Fruit fly (Drosophila melanogaster) whole organism, embryonic: ENCODE measurements around the gene CG9498.

Experiments used
- CG11247 ChIP-seq: fragments of 200-800 bp; sonication (Bioruptor generic); IDR thresholded peaks from 2 replicates; pipeline ENCODE4 v1.3.6; 2022; ENCODE audit warnings: missing biosample characterization, missing genetic modification characterization
- CG12155 ChIP-seq: fragments of 200-800 bp; sonication (Bioruptor generic); optimal IDR thresholded peaks from 3 replicates; lab custom pipeline; 2016; ENCODE audit warnings: missing biosample characterization, missing genetic modification characterization
- CG1233 ChIP-seq: fragments of 200-800 bp; sonication (Bioruptor generic); optimal IDR thresholded peaks from 4 replicates; lab custom pipeline; 2018; ENCODE audit warnings: missing biosample characterization, mild to moderate bottlenecking, missing genetic modification characterization
- CG12391 ChIP-seq: fragments of 200-800 bp; sonication (Bioruptor generic); optimal IDR thresholded peaks from 3 replicates; lab custom pipeline; 2018; ENCODE audit warnings: missing biosample characterization, mild to moderate bottlenecking, missing genetic modification characterization, moderate library complexity
- CG12942 ChIP-seq: fragments of 200-800 bp; sonication (Bioruptor generic); optimal IDR thresholded peaks from 3 replicates; lab custom pipeline; 2016; ENCODE audit warnings: missing biosample characterization, missing genetic modification characterization
- CG14014 ChIP-seq: fragments of 200-800 bp; sonication (Bioruptor generic); IDR thresholded peaks from 2 replicates; pipeline ENCODE4 v1.3.6; 2022; ENCODE audit warnings: missing biosample characterization, missing genetic modification characterization
- CG1603 ChIP-seq: fragments of 200-800 bp; sonication (Bioruptor generic); optimal IDR thresholded peaks from 2 replicates; lab custom pipeline; 2019; ENCODE audit warnings: missing biosample characterization, mild to moderate bottlenecking, missing genetic modification characterization, moderate library complexity
- CG16863 ChIP-seq: fragments of 200-800 bp; sonication (Bioruptor generic); optimal IDR thresholded peaks from 3 replicates; lab custom pipeline; 2016; ENCODE audit warnings: missing biosample characterization, missing genetic modification characterization
- CG17328 ChIP-seq: fragments of 200-800 bp; sonication (Bioruptor generic); IDR thresholded peaks from 2 replicates; pipeline ENCODE4 v1.3.6; 2022; ENCODE audit warnings: missing biosample characterization, missing genetic modification characterization
- CG17385 ChIP-seq: fragments of 200-800 bp; sonication (Bioruptor generic); optimal IDR thresholded peaks from 3 replicates; lab custom pipeline; 2018; ENCODE audit warnings: missing biosample characterization, mild to moderate bottlenecking, missing genetic modification characterization
- CG18476 ChIP-seq: fragments of 200-800 bp; sonication (Bioruptor generic); optimal IDR thresholded peaks from 2 replicates; lab custom pipeline; 2016; ENCODE audit warnings: missing biosample characterization, mild to moderate bottlenecking, missing genetic modification characterization
- CG18619 ChIP-seq: fragments of 200-800 bp; sonication (Bioruptor generic); optimal IDR thresholded peaks from 3 replicates; lab custom pipeline; 2017; ENCODE audit warnings: missing biosample characterization, mild to moderate bottlenecking, missing genetic modification characterization
- CG2120 ChIP-seq: fragments of 200-800 bp; sonication (Bioruptor generic); optimal IDR thresholded peaks from 3 replicates; lab custom pipeline; 2016; ENCODE audit warnings: missing biosample characterization, missing genetic modification characterization
- CG2129 ChIP-seq: fragments of 200-800 bp; sonication (Bioruptor generic); IDR thresholded peaks from 2 replicates; pipeline ENCODE4 v1.3.6; 2022; ENCODE audit warnings: missing biosample characterization, missing genetic modification characterization; ENCODE audit not compliant: partially characterized antibody
- CG33213 ChIP-seq: fragments of 200-800 bp; sonication (Bioruptor generic); optimal IDR thresholded peaks from 3 replicates; lab custom pipeline; 2016; ENCODE audit warnings: missing biosample characterization, missing genetic modification characterization
- CG4424 ChIP-seq: fragments of 200-800 bp; sonication (Bioruptor generic); optimal IDR thresholded peaks from 3 replicates; lab custom pipeline; 2016; ENCODE audit warnings: missing biosample characterization, missing genetic modification characterization
- CG4617 ChIP-seq: fragments of 200-800 bp; sonication (Bioruptor generic); optimal IDR thresholded peaks from 3 replicates; lab custom pipeline; 2016; ENCODE audit warnings: missing biosample characterization, missing genetic modification characterization, borderline replicate concordance
- CG4730 ChIP-seq: fragments of 200-800 bp; sonication (Bioruptor generic); IDR thresholded peaks from 2 replicates; pipeline ENCODE4 v1.3.6; 2022; ENCODE audit warnings: missing biosample characterization, missing genetic modification characterization
- CG5180 ChIP-seq: fragments of 200-800 bp; sonication (Bioruptor generic); optimal IDR thresholded peaks from 3 replicates; lab custom pipeline; 2017; ENCODE audit warnings: missing biosample characterization, missing genetic modification characterization, mild to moderate bottlenecking, moderate library complexity, missing genetic modification reagents
- CG7357 ChIP-seq: fragments of 200-800 bp; sonication (Bioruptor generic); IDR thresholded peaks from 3 replicates; pipeline ENCODE4 v1.3.6; 2022; ENCODE audit warnings: missing biosample characterization, missing genetic modification characterization
- CG7786 ChIP-seq: fragments of 200-800 bp; sonication (Bioruptor generic); optimal IDR thresholded peaks from 2 replicates; lab custom pipeline; 2016; ENCODE audit warnings: missing biosample characterization, missing genetic modification characterization
- CG7963 ChIP-seq: fragments of 200-800 bp; sonication (Bioruptor generic); IDR thresholded peaks from 3 replicates; pipeline ENCODE4 v1.3.6; 2022; ENCODE audit warnings: missing biosample characterization, missing genetic modification characterization; ENCODE audit not compliant: partially characterized antibody
- CG8281 ChIP-seq: fragments of 200-800 bp; sonication (Bioruptor generic); optimal IDR thresholded peaks from 2 replicates; lab custom pipeline; 2018; ENCODE audit warnings: missing biosample characterization, mild to moderate bottlenecking, missing genetic modification characterization, moderate library complexity
- CG9797 ChIP-seq: fragments of 200-800 bp; sonication (Bioruptor generic); optimal IDR thresholded peaks from 3 replicates; lab custom pipeline; 2018; ENCODE audit warnings: missing biosample characterization, mild to moderate bottlenecking, missing genetic modification characterization
- CTCF ChIP-seq: fragments of 200-800 bp; sonication (Bioruptor generic); optimal IDR thresholded peaks from 2 replicates; lab custom pipeline; 2017; ENCODE audit warnings: missing biosample characterization, mild to moderate bottlenecking, missing genetic modification characterization, moderate library complexity
- D ChIP-seq, 2 experiments: fragments of 200-800 bp in 1 of 2; fragments of >200 bp in 1 of 2; sonication (Bioruptor generic) in 1 of 2; optimal IDR thresholded peaks; 2 replicates in 1 of 2; 3 replicates in 1 of 2; lab custom pipeline; 2017; ENCODE audit warnings: mild to moderate bottlenecking in 1 of 2, missing biosample characterization in 1 of 2, missing genetic modification characterization in 1 of 2, missing genetic modification reagents in 1 of 2
- Deaf1 ChIP-seq: fragments of 200-800 bp; optimal IDR thresholded peaks from 3 replicates; lab custom pipeline; 2019; ENCODE audit warnings: missing biosample characterization, mild to moderate bottlenecking, missing genetic modification characterization, moderate library complexity
- Doc2 ChIP-seq: fragments of 200-800 bp; sonication (Bioruptor generic); IDR thresholded peaks from 2 replicates; pipeline ENCODE4 v1.3.6; 2022; ENCODE audit warnings: missing biosample characterization, missing genetic modification characterization
- Elba2 ChIP-seq: fragments of 200-800 bp; sonication (Bioruptor generic); optimal IDR thresholded peaks from 3 replicates; lab custom pipeline; 2016; ENCODE audit warnings: missing biosample characterization, missing genetic modification characterization
- MESR4 ChIP-seq: fragments of 200-800 bp; sonication (Bioruptor generic); optimal IDR thresholded peaks from 2 replicates; lab custom pipeline; 2018; ENCODE audit warnings: missing biosample characterization, mild to moderate bottlenecking, missing genetic modification characterization, moderate library complexity
- Rx ChIP-seq: fragments of 200-800 bp; sonication (Bioruptor generic); IDR thresholded peaks from 2 replicates; pipeline ENCODE4 v1.3.6; 2022; ENCODE audit warnings: missing biosample characterization, missing genetic modification characterization
- Side ChIP-seq: fragments of 200-800 bp; sonication (Bioruptor generic); optimal IDR thresholded peaks from 2 replicates; lab custom pipeline; 2016; ENCODE audit warnings: missing biosample characterization, missing genetic modification characterization
- Sry-β ChIP-seq: fragments of 200-800 bp; sonication (Bioruptor generic); optimal IDR thresholded peaks from 2 replicates; lab custom pipeline; 2018; ENCODE audit warnings: missing biosample characterization, mild to moderate bottlenecking, missing genetic modification characterization, moderate library complexity
- Xrp1 ChIP-seq: fragments of 200-800 bp; sonication (Bioruptor generic); IDR thresholded peaks from 2 replicates; pipeline ENCODE4 v1.3.6; 2022; ENCODE audit warnings: missing biosample characterization, missing genetic modification characterization
- ato ChIP-seq: fragments of 200-800 bp; sonication (Bioruptor generic); IDR thresholded peaks from 2 replicates; pipeline ENCODE4 v1.3.6; 2022; ENCODE audit warnings: missing biosample characterization, missing genetic modification characterization; ENCODE audit not compliant: partially characterized antibody
- bab2 ChIP-seq: fragments of 200-800 bp; sonication (Bioruptor generic); optimal IDR thresholded peaks from 2 replicates; lab custom pipeline; 2016; ENCODE audit warnings: missing biosample characterization, missing genetic modification characterization
- bigmax ChIP-seq: fragments of 200-800 bp; sonication (Bioruptor generic); optimal IDR thresholded peaks from 2 replicates; lab custom pipeline; 2018; ENCODE audit warnings: missing biosample characterization, mild to moderate bottlenecking, missing genetic modification characterization
- bowl ChIP-seq: fragments of 200-800 bp; sonication (Bioruptor generic); IDR thresholded peaks from 2 replicates; pipeline ENCODE4 v1.3.6; 2022; ENCODE audit warnings: missing biosample characterization, missing genetic modification characterization
- chif ChIP-seq, 2 experiments: fragments of 200-800 bp; sonication (Bioruptor generic); optimal IDR thresholded peaks; 3 replicates each; lab custom pipeline; 2016; ENCODE audit warnings: missing biosample characterization in 2 of 2, missing genetic modification characterization in 2 of 2
- en ChIP-seq: fragments of 200-800 bp; sonication (Bioruptor generic); optimal IDR thresholded peaks from 2 replicates; lab custom pipeline; 2016; ENCODE audit warnings: missing biosample characterization, missing genetic modification characterization
- fd64A ChIP-seq: fragments of 200-800 bp; sonication (Bioruptor generic); optimal IDR thresholded peaks from 3 replicates; lab custom pipeline; 2018; ENCODE audit warnings: missing biosample characterization, mild to moderate bottlenecking, missing genetic modification characterization
- lab ChIP-seq: fragments of 200-800 bp; sonication (Bioruptor generic); optimal IDR thresholded peaks from 3 replicates; lab custom pipeline; 2017; ENCODE audit warnings: missing biosample characterization, missing genetic modification characterization, mild to moderate bottlenecking, moderate library complexity, missing genetic modification reagents
- lilli ChIP-seq: fragments of 200-800 bp; sonication (Bioruptor generic); optimal IDR thresholded peaks from 3 replicates; lab custom pipeline; 2016; ENCODE audit warnings: missing biosample characterization, missing genetic modification characterization
- peb ChIP-seq: fragments of 200-800 bp; sonication (Bioruptor generic); IDR thresholded peaks from 2 replicates; pipeline ENCODE4 v1.3.6; 2022; ENCODE audit warnings: missing biosample characterization, missing genetic modification characterization
- phol ChIP-seq: fragments of 200-800 bp; sonication (Bioruptor generic); optimal IDR thresholded peaks from 3 replicates; lab custom pipeline; 2018; ENCODE audit warnings: missing biosample characterization, mild to moderate bottlenecking, missing genetic modification characterization, moderate library complexity
- salm ChIP-seq: fragments of 200-800 bp; sonication (Bioruptor generic); optimal IDR thresholded peaks from 2 replicates; lab custom pipeline; 2018; ENCODE audit warnings: missing biosample characterization, mild to moderate bottlenecking, missing genetic modification characterization
- sd ChIP-seq: fragments of 200-800 bp; sonication (Bioruptor generic); optimal IDR thresholded peaks from 3 replicates; lab custom pipeline; 2018; ENCODE audit warnings: missing biosample characterization, mild to moderate bottlenecking, missing genetic modification characterization, moderate library complexity
- sens ChIP-seq: fragments of 200-800 bp; sonication (Bioruptor generic); peaks from one replicate; lab custom pipeline; 2016; ENCODE audit warnings: missing biosample characterization, missing genetic modification characterization
- tin ChIP-seq: fragments of 200-800 bp; sonication (Bioruptor generic); optimal IDR thresholded peaks from 3 replicates; lab custom pipeline; 2016; ENCODE audit warnings: missing biosample characterization, missing genetic modification characterization
- vfl ChIP-seq: fragments of 200-800 bp; sonication (Bioruptor generic); optimal IDR thresholded peaks from 2 replicates; lab custom pipeline; 2016; ENCODE audit warnings: missing biosample characterization, missing genetic modification characterization
- z ChIP-seq: fragments of 200-800 bp; sonication (Bioruptor generic); IDR thresholded peaks from 3 replicates; pipeline ENCODE4 v1.3.6; 2022; ENCODE audit warnings: missing biosample characterization, missing genetic modification characterization

CG9498 gene

dm6 chr2L:6338367-6338975 is 12.4 kb downstream of the CG9498 start, which contains the start of the genes Pez and Cpr (continued):
- TF ChIP-seq CG2120 = peak; percentile 56
- no peak for TF ChIP-seq Sry-β
- TF ChIP-seq CG18476 = peak; percentile 25
- peak; percentile 52 for TF ChIP-seq CG33213 (GFP tag; lab: Kevin White, UChicago)
- TF ChIP-seq CG12942 = no peak
- TF ChIP-seq CG18619 (GFP tag; lab: Kevin White, UChicago) = peak; percentile 45
- TF ChIP-seq tin (GFP tag; lab: Kevin White, UChicago) = peak; percentile 45
- TF ChIP-seq CG16863 = peak; percentile 67
- no peak for TF ChIP-seq salm (tag; lab: Kevin White, UChicago)
- TF ChIP-seq Deaf1 = no peak
- peak; percentile 20 for TF ChIP-seq bab2 (GFP tag; lab: Kevin White, UChicago)
- TF ChIP-seq CG1603 = no peak
- TF ChIP-seq Xrp1 (GFP tag; lab: Robert Waterston, UW) = no peak
- no peak for TF ChIP-seq CG4730 (GFP tag; lab: Robert Waterston, UW)
- peak; percentile 59 for TF ChIP-seq ato (GFP tag; lab: Robert Waterston, UW)
- TF ChIP-seq chif (GFP tag; optimal IDR thresholded peaks at IDR 0.05; lab: Kevin White, UChicago) = no peak
- peak; percentile 70 for TF ChIP-seq lab
- TF ChIP-seq sens (GFP tag; lab: Kevin White, UChicago) = peak; percentile 73
- TF ChIP-seq CG7963 (GFP tag; lab: Robert Waterston, UW) = peak; percentile 79
- TF ChIP-seq CTCF (GFP tag; lab: Kevin White, UChicago) = peak; percentile 96
- TF ChIP-seq fd64A (GFP tag; lab: Kevin White, UChicago) = no peak
- TF ChIP-seq CG14014 = peak; percentile 64; the same call in 1 of the 2 replicates
- TF ChIP-seq CG2129 (GFP tag; lab: Robert Waterston, UW) = peak; percentile 64; the same call in 1 of the 2 replicates
- peak; percentile 41 for TF ChIP-seq CG4424 (GFP tag; lab: Kevin White, UChicago)
- TF ChIP-seq CG7786 (GFP tag; lab: Kevin White, UChicago) = peak; percentile 30
- TF ChIP-seq lilli = peak; percentile 39
- peak; percentile 36 for TF ChIP-seq CG5180
- TF ChIP-seq bowl (GFP tag; lab: Robert Waterston, UW) = no peak
- TF ChIP-seq phol (tag; lab: Kevin White, UChicago) = peak; percentile 17
- TF ChIP-seq peb (GFP tag; lab: Robert Waterston, UW) = no peak
- TF ChIP-seq z (GFP tag; lab: Robert Waterston, UW) = no peak

DNA sequence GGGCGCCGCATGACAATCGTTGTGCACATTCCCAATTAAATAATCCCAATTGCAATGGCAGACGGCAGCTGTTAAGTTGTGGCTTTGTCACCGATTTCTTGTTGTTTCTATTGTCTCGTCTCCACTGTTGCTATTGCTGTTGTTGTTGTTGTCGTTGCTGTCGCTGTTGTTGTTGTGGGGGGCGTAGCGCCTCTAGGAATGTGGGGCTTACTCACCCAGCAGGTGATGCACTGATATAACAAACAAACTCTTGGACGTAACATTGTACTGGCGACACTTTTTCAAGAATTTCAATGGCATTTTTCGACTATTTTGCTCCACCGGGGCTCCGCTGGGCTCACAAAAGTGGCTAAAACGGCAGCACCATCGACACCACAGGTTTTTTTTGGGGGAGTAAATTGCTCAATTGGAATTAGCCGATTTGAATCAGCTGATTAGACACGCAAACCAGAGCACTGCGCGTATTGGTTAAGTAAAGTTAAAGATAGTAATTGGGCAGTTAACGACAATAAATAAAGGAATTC is 12.9 kb downstream of the CG9498 start:
- TF ChIP-seq bigmax (GFP tag; lab: Kevin White, UChicago) (no peak), CG4424 (GFP tag; lab: Kevin White, UChicago) (no peak), Doc2 (no peak), CG4617 (peak; percentile 47), MESR4 (GFP tag; lab: Kevin White, UChicago) (peak; percentile 59), en (no peak), Side (no peak), CG17385 (GFP tag; lab: Kevin White, UChicago) (no peak), CG8281 (no peak), CG7357 (GFP tag; lab: Robert Waterston, UW) (no peak), CG1233 (no peak), sd (peak; percentile 81), CG12155 (no peak), Sry-β (peak; percentile 89), peb (GFP tag; lab: Robert Waterston, UW) (no peak), Rx (GFP tag; lab: Robert Waterston, UW) (no peak), CG11247 (GFP tag; lab: Robert Waterston, UW) (no peak), Elba2 (peak; percentile 81), CG17328 (0 out of 2 replicates have a peak, but pooled peaks have one; percentile 14), D (optimal IDR thresholded peaks at IDR 0.05; lab: Kevin White, UChicago) (peak; percentile 80), D (GFP tag; optimal IDR thresholded peaks at IDR 0.05; lab: Kevin White, UChicago) (no peak), vfl (GFP tag; lab: Kevin White, UChicago) (no peak), CG9797 (GFP tag; lab: Kevin White, UChicago) (no peak), CG12391 (no peak)
